Worm (Caenorhabditis elegans) whole organism, mixed stage, embryonic: ENCODE measurements around the gene ZK856.18.

Source experiments
- nhr-76 ChIP-seq: sonication (generic microtip); optimal IDR thresholded peaks from 2 replicates; lab custom pipeline; 2017; ENCODE audit warnings: missing biosample characterization, missing genetic modification characterization
- unc-39 ChIP-seq: fragments of 150-350 bp; optimal IDR thresholded peaks from 2 replicates; lab custom pipeline; 2014; ENCODE audit warnings: missing biosample characterization, missing genetic modification characterization
- unc-62 ChIP-seq: fragments of 150-350 bp; optimal IDR thresholded peaks from 2 replicates; lab custom pipeline; 2014; ENCODE audit warnings: missing biosample characterization, missing genetic modification reagents, missing genetic modification characterization

ce11 chrV:10203435-10204009 lies 17.7 kb upstream of the ZK856.18 start, which contains the start of gene chpf-1:
- TF ChIP-seq unc-62 (GFP tag; lab: Kevin White, UChicago) (no peak), nhr-76 (tag; lab: Kevin White, UChicago) (no peak), unc-39 (tag; lab: Kevin White, UChicago) (no peak)
